Worm (Caenorhabditis elegans): Measurements from ENCODE around the gene sri-19.

Gene sri-19

DNA sequence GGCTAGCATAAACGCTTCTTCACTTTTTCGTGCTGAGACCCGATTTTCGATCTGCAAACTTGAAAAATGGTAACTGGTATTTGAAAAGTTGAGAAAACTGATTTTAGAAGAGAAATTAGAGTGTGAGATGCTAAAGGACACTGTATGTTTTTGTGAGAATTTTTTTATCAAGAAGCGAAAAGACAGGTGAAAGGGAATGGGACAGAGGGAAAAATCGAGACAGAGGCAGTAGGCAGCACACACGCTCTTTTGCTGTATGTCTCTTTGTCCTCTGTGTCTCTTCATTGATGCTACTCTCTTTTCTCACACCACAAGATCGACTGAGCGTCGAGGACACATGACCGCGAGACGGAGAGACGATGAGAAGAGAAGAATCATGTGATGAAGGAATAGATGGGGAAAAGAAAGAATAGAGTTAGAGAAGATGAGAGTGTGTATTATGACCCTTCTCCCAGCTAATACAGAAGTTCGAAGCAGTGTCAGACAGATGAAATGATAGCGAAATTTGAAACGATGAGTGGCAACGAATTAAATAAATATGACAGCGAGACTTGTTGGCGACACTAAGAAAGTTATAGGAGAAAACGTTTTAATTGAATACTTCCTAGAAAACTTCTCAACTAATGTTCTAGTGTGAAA lies 22.2 kb upstream of the sri-19 start, which contains the start of gene lgg-2 (continued):
- TF ChIP-seq nhr-84 (tag; optimal IDR thresholded peaks at IDR 0.05): no peak
- peak; percentile 84 for TF ChIP-seq mab-9 (GFP tag; IDR thresholded peaks at IDR 0.05)
- TF ChIP-seq mdl-1 (tag; optimal IDR thresholded peaks at IDR 0.05): peak; percentile 62 to 98
- TF ChIP-seq nhr-12 (tag; optimal IDR thresholded peaks at IDR 0.05): no peak
- no peak for TF ChIP-seq C34B4.2 (tag; optimal IDR thresholded peaks at IDR 0.05)
- no peak for TF ChIP-seq unc-62 (GFP tag; optimal IDR thresholded peaks at IDR 0.05)
- TF ChIP-seq ceh-82 (tag; optimal IDR thresholded peaks at IDR 0.05): peak; percentile 90 to 95 (median 94)
- TF ChIP-seq ceh-8 (GFP tag; optimal IDR thresholded peaks at IDR 0.05): peak; percentile 93
- TF ChIP-seq C04F5.9 (tag; optimal IDR thresholded peaks at IDR 0.05): peak; percentile 79
- peak; percentile 99 for TF ChIP-seq snu-23 (GFP tag; optimal IDR thresholded peaks at IDR 0.05)
- no peak for TF ChIP-seq ets-5 (GFP tag; IDR thresholded peaks at IDR 0.05)
- peak; percentile 98 for TF ChIP-seq ztf-4 (tag; optimal IDR thresholded peaks at IDR 0.05)
- peak; percentile 99 for TF ChIP-seq nhr-85 (tag)
- TF ChIP-seq sptf-1 (tag; optimal IDR thresholded peaks at IDR 0.05): no peak
- TF ChIP-seq lin-15B (tag; optimal IDR thresholded peaks at IDR 0.05): no peak
- peak; percentile 99 for TF ChIP-seq swsn-7 (tag; optimal IDR thresholded peaks at IDR 0.05)
- peak; percentile 95 for TF ChIP-seq lin-13 (GFP tag; optimal IDR thresholded peaks at IDR 0.05)
- peak; percentile 79 for TF ChIP-seq ceh-88 (GFP tag; IDR thresholded peaks at IDR 0.05)
- peak; percentile 99 for TF ChIP-seq tbx-2 (tag; optimal IDR thresholded peaks at IDR 0.05)
- peak; percentile 85 for TF ChIP-seq nhr-237 (tag; optimal IDR thresholded peaks at IDR 0.05)
- peak; percentile 61 for TF ChIP-seq zag-1 (tag; optimal IDR thresholded peaks at IDR 0.05)
- TF ChIP-seq ama-1 (optimal IDR thresholded peaks at IDR 0.05): peak; percentile 94
- no peak for TF ChIP-seq unc-130 (tag; optimal IDR thresholded peaks at IDR 0.05)
- peak; percentile 97 for TF ChIP-seq nhr-47 (tag; optimal IDR thresholded peaks at IDR 0.05)
- peak; percentile 87 for TF ChIP-seq fos-1 (tag; optimal IDR thresholded peaks at IDR 0.05)
- TF ChIP-seq efl-1 (optimal IDR thresholded peaks at IDR 0.05): peak; percentile 89 to 92
- peak; percentile 68 to 97 for TF ChIP-seq efl-1 (GFP tag; optimal IDR thresholded peaks at IDR 0.05 in 1 of 2)
- TF ChIP-seq tlp-1 (tag; optimal IDR thresholded peaks at IDR 0.05): no peak
- peak; percentile 36 for TF ChIP-seq pqm-1 (tag; optimal IDR thresholded peaks at IDR 0.05)
- TF ChIP-seq hlh-4 (tag; optimal IDR thresholded peaks at IDR 0.05): no peak
- TF ChIP-seq fkh-4 (tag; optimal IDR thresholded peaks at IDR 0.05; ENCODE audit: borderline replicate concordance): no peak
- TF ChIP-seq elt-3 (tag; optimal IDR thresholded peaks at IDR 0.05): peak in 4 of 6 experiments; percentile 7 to 84 (median 62)
- TF ChIP-seq ces-1 (GFP tag; optimal IDR thresholded peaks at IDR 0.05): no peak
- peak; percentile 96 for TF ChIP-seq nhr-19 (GFP tag; conservative IDR thresholded peaks at IDR 0.05)
- peak; percentile 96 for TF ChIP-seq unc-86 (tag; optimal IDR thresholded peaks at IDR 0.05)
- peak; percentile 99 for TF ChIP-seq lin-14 (GFP tag; optimal IDR thresholded peaks at IDR 0.05)
- peak; percentile 86 for TF ChIP-seq pax-3 (tag; optimal IDR thresholded peaks at IDR 0.05)
- peak; percentile 86 for TF ChIP-seq grh-1 (GFP tag; IDR thresholded peaks at IDR 0.05)
- peak; percentile 90 for TF ChIP-seq lin-39 (tag; optimal IDR thresholded peaks at IDR 0.05)
- TF ChIP-seq nhr-11 (tag; optimal IDR thresholded peaks at IDR 0.05): peak; percentile 96
- TF ChIP-seq unc-98 (GFP tag; IDR thresholded peaks at IDR 0.05): peak; percentile 29; the same call in 1 of the 2 replicates
- TF ChIP-seq nhr-77 (tag; optimal IDR thresholded peaks at IDR 0.05): peak; percentile 88
- no peak for TF ChIP-seq hlh-17 (GFP tag; optimal IDR thresholded peaks at IDR 0.05; ENCODE audit: borderline replicate concordance)
- TF ChIP-seq alr-1 (tag; optimal IDR thresholded peaks at IDR 0.05; ENCODE audit: borderline replicate concordance): no peak
- TF ChIP-seq lin-35 (GFP tag; optimal IDR thresholded peaks at IDR 0.05): peak; percentile 84 to 90
- TF ChIP-seq nhr-76 (tag; optimal IDR thresholded peaks at IDR 0.05): no peak
- peak; percentile 39 for TF ChIP-seq hpl-2 (GFP tag; optimal IDR thresholded peaks at IDR 0.05)
- peak; percentile 78 to 79 (median 78) for TF ChIP-seq dpl-1 (GFP tag; optimal IDR thresholded peaks at IDR 0.05)
- peak; percentile 95 for TF ChIP-seq jun-1 (tag; optimal IDR thresholded peaks at IDR 0.05)
- peak; percentile 97 for TF ChIP-seq nhr-90 (tag; optimal IDR thresholded peaks at IDR 0.05; ENCODE audit: poor library complexity)
- peak; percentile 26 for TF ChIP-seq fkh-10 (GFP tag; optimal IDR thresholded peaks at IDR 0.05)
- TF ChIP-seq zip-4 (GFP tag; optimal IDR thresholded peaks at IDR 0.05): peak; percentile 80
- peak; percentile 93 for TF ChIP-seq xbp-1 (tag; optimal IDR thresholded peaks at IDR 0.05)

Measured in whole organism, L1 larva.